Fruit fly (Drosophila melanogaster) whole organism, adult: ENCODE results near the gene Coq7.

Source experiments
- CG11617 ChIP-seq: fragments of 200-800 bp; sonication (Bioruptor generic); optimal IDR thresholded peaks from 2 replicates; lab custom pipeline; 2017; ENCODE audit warnings: mild to moderate bottlenecking, missing biosample characterization, missing genetic modification reagents, missing genetic modification characterization
- cnc ChIP-seq, 2 experiments: fragments of >200 bp; optimal IDR thresholded peaks; 2 replicates each; lab custom pipeline; 2017
- pad ChIP-seq: fragments of 200-800 bp; sonication (Bioruptor generic); optimal IDR thresholded peaks from 3 replicates; lab custom pipeline; 2017; ENCODE audit warnings: missing biosample characterization, missing genetic modification characterization, mild to moderate bottlenecking, moderate library complexity, missing genetic modification reagents

DNA sequence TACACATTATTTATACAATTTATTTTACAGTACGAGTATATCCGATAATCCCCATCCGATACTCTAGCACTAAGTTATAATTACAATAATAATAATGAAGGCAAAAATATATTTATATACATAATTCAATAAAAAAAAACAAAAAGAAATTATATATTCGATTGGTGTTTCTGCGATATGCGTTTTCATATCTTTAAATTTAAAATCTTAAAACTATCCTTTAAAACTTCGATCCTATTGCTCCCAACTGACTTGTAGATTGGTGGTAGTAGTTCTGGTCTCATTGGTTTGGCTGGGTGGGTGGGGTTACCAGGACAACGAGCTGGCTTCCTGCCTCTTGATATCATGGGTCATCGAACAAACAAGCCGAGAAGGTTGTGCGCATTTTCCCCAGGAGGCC lies 42.7 kb downstream of the Coq7 start, which contains the start of gene iav:
- TF ChIP-seq CG11617 (GFP tag; lab: Kevin White, UChicago) (no peak), pad (GFP tag; lab: Kevin White, UChicago) (no peak), cnc (optimal IDR thresholded peaks at IDR 0.05; lab: Kevin White, UChicago) (no peak)
